Worm (Caenorhabditis elegans): ENCODE measurements around the gene lin-23.

lin-23 gene

ce11 chrII:6360822-6361221, 10.3 kb upstream of the lin-23 start, which contains the start of gene K10B2.4 (continued):
- TF ChIP-seq nhr-120 (GFP tag; IDR thresholded peaks at IDR 0.05) (no peak), efl-1 (GFP tag; optimal IDR thresholded peaks at IDR 0.05) (no peak), attf-5 (GFP tag; optimal IDR thresholded peaks at IDR 0.05) (peak; percentile 72), hlh-26 (GFP tag; conservative IDR thresholded peaks at IDR 0.05) (no peak), Y56A3A.18 (GFP tag; IDR thresholded peaks at IDR 0.05) (no peak), lag-1 (GFP tag; IDR thresholded peaks at IDR 0.05) (no peak), mxl-1 (tag; optimal IDR thresholded peaks at IDR 0.05) (no peak), T26A5.8 (tag; optimal IDR thresholded peaks at IDR 0.05) (no peak), mes-4 (tag; optimal IDR thresholded peaks at IDR 0.05) (no peak), dpl-1 (GFP tag; optimal IDR thresholded peaks at IDR 0.05) (peak; percentile 46), nfya-1 (tag; optimal IDR thresholded peaks at IDR 0.05; ENCODE audit: borderline replicate concordance, insufficient read depth) (no peak)

DNA sequence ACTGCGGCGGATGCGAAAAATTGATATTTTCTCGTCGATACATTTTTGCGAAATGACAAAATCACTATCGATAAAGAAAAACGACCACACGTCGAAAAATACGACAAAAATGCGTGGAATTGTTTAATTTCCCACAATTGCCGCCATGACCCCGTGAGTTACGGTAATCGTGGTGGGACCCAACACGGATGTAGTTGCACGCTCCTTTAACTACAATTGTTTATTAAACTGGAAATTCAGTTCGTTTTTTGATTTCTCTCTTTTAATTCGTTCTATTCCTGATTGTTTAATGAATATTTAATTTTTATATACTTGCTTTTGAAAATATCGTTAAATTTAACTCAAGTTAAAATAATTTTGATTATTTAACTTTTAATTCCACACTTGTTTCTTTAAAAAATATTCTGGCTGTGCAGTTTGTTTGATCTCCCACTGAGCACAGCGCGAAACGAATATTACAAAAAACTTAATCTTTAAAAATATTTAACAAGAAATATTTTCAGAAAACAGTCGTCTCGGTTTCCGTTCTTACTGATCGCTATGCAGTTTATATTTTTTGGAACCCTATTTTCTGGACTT, 5.8 kb upstream of the lin-23 start, which contains the start of the genes ani-2 and clec-88:
Gene ani-2 (minus strand): TSS at position 131 of the 579 bp plus-strand sequence.
Gene clec-88 (plus strand): TSS at position 486 of the 579 bp plus-strand sequence.
- TF ChIP-seq lin-35 (GFP tag; optimal IDR thresholded peaks at IDR 0.05), result peak in 1 of 3 experiments; percentile 29
- no peak for TF ChIP-seq athp-1 (tag; optimal IDR thresholded peaks at IDR 0.05)
- TF ChIP-seq unc-130 (GFP tag; optimal IDR thresholded peaks at IDR 0.05), result peak; percentile 73
- TF ChIP-seq him-1 (tag; optimal IDR thresholded peaks at IDR 0.05), result peak; percentile 34
- TF ChIP-seq nfya-2 (GFP tag; IDR thresholded peaks at IDR 0.05), result no peak
- TF ChIP-seq hsf-1 (GFP tag; IDR thresholded peaks at IDR 0.05), result 0 out of 2 replicates have a peak, but pooled peaks have one; percentile 45
- peak; percentile 73 for TF ChIP-seq F23B12.7 (tag; optimal IDR thresholded peaks at IDR 0.05; ENCODE audit: insufficient read depth)
- no peak for TF ChIP-seq lin-26 (GFP tag; IDR thresholded peaks at IDR 0.05)
- no peak for TF ChIP-seq C17E4.6 (GFP tag; IDR thresholded peaks at IDR 0.05)
- TF ChIP-seq nhr-179 (tag; optimal IDR thresholded peaks at IDR 0.05), result no peak
- TF ChIP-seq rec-8 (tag; optimal IDR thresholded peaks at IDR 0.05), result no peak
- peak; percentile 90 for TF ChIP-seq xnd-1 (tag; optimal IDR thresholded peaks at IDR 0.05)
- no peak for TF ChIP-seq nhr-120 (GFP tag; IDR thresholded peaks at IDR 0.05)
- peak; percentile 96 for TF ChIP-seq efl-1 (GFP tag; optimal IDR thresholded peaks at IDR 0.05)
- no peak for TF ChIP-seq lsy-27 (tag; optimal IDR thresholded peaks at IDR 0.05; ENCODE audit: borderline replicate concordance, insufficient read depth)
- TF ChIP-seq bed-1 (GFP tag; IDR thresholded peaks at IDR 0.05), result no peak
- TF ChIP-seq zim-3 (tag; optimal IDR thresholded peaks at IDR 0.05), result no peak
- TF ChIP-seq madf-3 (GFP tag; IDR thresholded peaks at IDR 0.05), result 0 out of 2 replicates have a peak, but pooled peaks have one; percentile 23
- TF ChIP-seq Y53F4B.3 (GFP tag; IDR thresholded peaks at IDR 0.05), result peak; percentile 16; the same call in 1 of the 2 replicates
- TF ChIP-seq ztf-18 (tag; optimal IDR thresholded peaks at IDR 0.05), result peak; percentile 9
- no peak for TF ChIP-seq Y56A3A.18 (GFP tag; IDR thresholded peaks at IDR 0.05)
- TF ChIP-seq F57A8.1 (GFP tag; optimal IDR thresholded peaks at IDR 0.05), result no peak
- TF ChIP-seq ZK185.1 (tag; optimal IDR thresholded peaks at IDR 0.05; ENCODE audit: poor library complexity, severe bottlenecking), result no peak
- TF ChIP-seq madf-6 (GFP tag; IDR thresholded peaks at IDR 0.05), result peak; percentile 95
- peak; percentile 98 for TF ChIP-seq lsl-1 (GFP tag; optimal IDR thresholded peaks at IDR 0.05)
- TF ChIP-seq snpc-3.4 (tag; optimal IDR thresholded peaks at IDR 0.05), result peak; percentile 52
- no peak for TF ChIP-seq gei-17 (GFP tag; optimal IDR thresholded peaks at IDR 0.05)
- peak; percentile 0 for TF ChIP-seq snpc-1.1 (tag; optimal IDR thresholded peaks at IDR 0.05; ENCODE audit: insufficient read depth)
- TF ChIP-seq lin-54 (GFP tag; optimal IDR thresholded peaks at IDR 0.05), result peak; percentile 49
- TF ChIP-seq F49E8.2 (tag; optimal IDR thresholded peaks at IDR 0.05; ENCODE audit: insufficient read depth), result peak; percentile 68
- TF ChIP-seq hmg-20 (GFP tag; IDR thresholded peaks at IDR 0.05), result no peak
- no peak for TF ChIP-seq let-526 (GFP tag; IDR thresholded peaks at IDR 0.05)
- TF ChIP-seq tbp1 (GFP tag; optimal IDR thresholded peaks at IDR 0.05), result peak; percentile 31
- no peak for TF ChIP-seq hrde-1 (tag; optimal IDR thresholded peaks at IDR 0.05; ENCODE audit: borderline replicate concordance)
- TF ChIP-seq nfya-1 (tag; optimal IDR thresholded peaks at IDR 0.05; ENCODE audit: borderline replicate concordance, insufficient read depth), result no peak
- peak; percentile 84 for TF ChIP-seq D2030.7 (GFP tag; IDR thresholded peaks at IDR 0.05)
- 0 out of 2 replicates have a peak, but pooled peaks have one; percentile 8 for TF ChIP-seq Y95B8A.8 (GFP tag; IDR thresholded peaks at IDR 0.05)

All from whole organism, young adult.